Fruit fly (Drosophila melanogaster) whole organism, adult: ENCODE data around the gene CecA2.

Experiments
- CG11617 ChIP-seq: fragments of 200-800 bp; sonication (Bioruptor generic); optimal IDR thresholded peaks from 2 replicates; lab custom pipeline; 2017; ENCODE audit warnings: mild to moderate bottlenecking, missing biosample characterization, missing genetic modification reagents, missing genetic modification characterization
- CG12768 ChIP-seq: fragments of 200-800 bp; sonication (Bioruptor generic); optimal IDR thresholded peaks from 2 replicates; lab custom pipeline; 2017; ENCODE audit warnings: missing biosample characterization, missing genetic modification characterization, mild to moderate bottlenecking, moderate library complexity, missing genetic modification reagents
- CG14711 ChIP-seq: fragments of 200-800 bp; sonication (Bioruptor generic); optimal IDR thresholded peaks from 2 replicates; lab custom pipeline; 2018; ENCODE audit warnings: missing biosample characterization, mild to moderate bottlenecking, missing genetic modification characterization, moderate library complexity
- CG1620 ChIP-seq: fragments of 200-800 bp; sonication (Bioruptor generic); optimal IDR thresholded peaks from 2 replicates; lab custom pipeline; 2016; ENCODE audit warnings: missing biosample characterization, missing genetic modification characterization
- CG33017 ChIP-seq: fragments of 200-800 bp; sonication (Bioruptor generic); optimal IDR thresholded peaks from 2 replicates; lab custom pipeline; 2018; ENCODE audit warnings: missing biosample characterization, mild to moderate bottlenecking, missing genetic modification characterization, moderate library complexity
- CG5204 ChIP-seq: fragments of 200-800 bp; sonication (Bioruptor generic); optimal IDR thresholded peaks from 2 replicates; lab custom pipeline; 2016; ENCODE audit warnings: missing biosample characterization, missing genetic modification characterization
- CG7045 ChIP-seq: fragments of 200-800 bp; sonication (Bioruptor generic); optimal IDR thresholded peaks from 2 replicates; lab custom pipeline; 2017; ENCODE audit warnings: missing biosample characterization, mild to moderate bottlenecking, missing genetic modification characterization
- CG7101 ChIP-seq: fragments of 200-800 bp; sonication (Bioruptor generic); optimal IDR thresholded peaks from 2 replicates; lab custom pipeline; 2018; ENCODE audit warnings: missing biosample characterization, mild to moderate bottlenecking, missing genetic modification characterization, moderate library complexity
- Clk ChIP-seq: fragments of 200-800 bp; sonication (Bioruptor generic); optimal IDR thresholded peaks from 2 replicates; lab custom pipeline; 2017; ENCODE audit warnings: missing biosample characterization, missing genetic modification characterization
- Crg-1 ChIP-seq: fragments of 200-800 bp; sonication (Bioruptor generic); optimal IDR thresholded peaks from 2 replicates; lab custom pipeline; 2016; ENCODE audit warnings: missing biosample characterization, missing genetic modification characterization
- Hr96 ChIP-seq: fragments of 200-800 bp; sonication (Bioruptor generic); optimal IDR thresholded peaks from 2 replicates; lab custom pipeline; 2016; ENCODE audit warnings: missing biosample characterization, missing genetic modification characterization
- Mnt ChIP-seq: fragments of 200-800 bp; sonication (Bioruptor generic); optimal IDR thresholded peaks from 2 replicates; lab custom pipeline; 2016; ENCODE audit warnings: missing biosample characterization, mild to moderate bottlenecking, missing genetic modification characterization
- bab1 ChIP-seq: fragments of 200-800 bp; sonication (Bioruptor generic); optimal IDR thresholded peaks from 3 replicates; lab custom pipeline; 2019; ENCODE audit warnings: missing biosample characterization, mild to moderate bottlenecking, missing genetic modification characterization, moderate library complexity
- cic ChIP-seq: fragments of 200-800 bp; sonication (Bioruptor generic); optimal IDR thresholded peaks from 2 replicates; lab custom pipeline; 2017; ENCODE audit warnings: missing biosample characterization, mild to moderate bottlenecking, missing genetic modification characterization, moderate library complexity
- cnc ChIP-seq, 2 experiments: fragments of >200 bp; optimal IDR thresholded peaks; 2 replicates each; lab custom pipeline; 2017
- kay ChIP-seq: fragments of 200-800 bp; sonication (Bioruptor generic); peaks from one replicate; lab custom pipeline; 2016; ENCODE audit warnings: missing biosample characterization, missing genetic modification characterization, borderline replicate concordance
- ovo ChIP-seq: fragments of 200-800 bp; sonication (Bioruptor generic); optimal IDR thresholded peaks from 2 replicates; lab custom pipeline; 2016; ENCODE audit warnings: missing biosample characterization, missing genetic modification characterization
- pad ChIP-seq: fragments of 200-800 bp; sonication (Bioruptor generic); optimal IDR thresholded peaks from 3 replicates; lab custom pipeline; 2017; ENCODE audit warnings: missing biosample characterization, missing genetic modification characterization, mild to moderate bottlenecking, moderate library complexity, missing genetic modification reagents
- tj ChIP-seq: fragments of 200-800 bp; sonication (Bioruptor generic); optimal IDR thresholded peaks from 3 replicates; lab custom pipeline; 2017; ENCODE audit warnings: missing biosample characterization, mild to moderate bottlenecking, missing genetic modification characterization, moderate library complexity
- toe ChIP-seq: fragments of 200-800 bp; sonication (Bioruptor generic); optimal IDR thresholded peaks from 2 replicates; lab custom pipeline; 2016; ENCODE audit warnings: missing biosample characterization, missing genetic modification characterization

Gene CecA2

dm6 chr3R:30215020-30215419 is 3.1 kb downstream of the CecA2 start:
- no peak for TF ChIP-seq Clk (GFP tag; lab: Kevin White, UChicago)
- TF ChIP-seq bab1: no peak
- no peak for TF ChIP-seq Mnt (GFP tag; lab: Kevin White, UChicago)
- TF ChIP-seq CG5204 (GFP tag; lab: Kevin White, UChicago): no peak
- TF ChIP-seq cnc (optimal IDR thresholded peaks at IDR 0.05; lab: Kevin White, UChicago): no peak
- no peak for TF ChIP-seq Crg-1 (GFP tag; lab: Kevin White, UChicago)
- TF ChIP-seq CG7101 (tag; lab: Kevin White, UChicago): no peak
- TF ChIP-seq kay (GFP tag; lab: Kevin White, UChicago): no peak
- TF ChIP-seq Hr96 (GFP tag; lab: Kevin White, UChicago): no peak
- no peak for TF ChIP-seq ovo
- TF ChIP-seq CG12768: no peak
- no peak for TF ChIP-seq tj (GFP tag; lab: Kevin White, UChicago)
- no peak for TF ChIP-seq CG14711 (tag; lab: Kevin White, UChicago)
- no peak for TF ChIP-seq CG33017 (tag; lab: Kevin White, UChicago)
- no peak for TF ChIP-seq CG1620 (GFP tag; lab: Kevin White, UChicago)
- no peak for TF ChIP-seq pad (GFP tag; lab: Kevin White, UChicago)
- no peak for TF ChIP-seq CG11617
- no peak for TF ChIP-seq cic (GFP tag; lab: Kevin White, UChicago)
- TF ChIP-seq toe: no peak
- TF ChIP-seq CG7045 (GFP tag; lab: Kevin White, UChicago): no peak

- TF ChIP-seq bab1 (no peak), ovo (no peak), pad (GFP tag; lab: Kevin White, UChicago) (no peak), Hr96 (GFP tag; lab: Kevin White, UChicago) (no peak), cnc (optimal IDR thresholded peaks at IDR 0.05; lab: Kevin White, UChicago) (no peak), CG7045 (GFP tag; lab: Kevin White, UChicago) (no peak), kay (GFP tag; lab: Kevin White, UChicago) (no peak), Crg-1 (GFP tag; lab: Kevin White, UChicago) (no peak), tj (GFP tag; lab: Kevin White, UChicago) (no peak), CG5204 (GFP tag; lab: Kevin White, UChicago) (no peak), CG1620 (GFP tag; lab: Kevin White, UChicago) (no peak), CG7101 (tag; lab: Kevin White, UChicago) (no peak), Mnt (GFP tag; lab: Kevin White, UChicago) (no peak), CG14711 (tag; lab: Kevin White, UChicago) (no peak), CG11617 (no peak), Clk (GFP tag; lab: Kevin White, UChicago) (no peak), CG12768 (no peak), toe (no peak), CG33017 (tag; lab: Kevin White, UChicago) (no peak)
Measured at dm6 chr3R:30216210-30216609, 4.3 kb downstream of the CecA2 start, which contains the start of gene CecC. TSS of gene CecC (plus strand) at chr3R:30216484.

- no peak for TF ChIP-seq CG11617
- no peak for TF ChIP-seq ovo
- no peak for TF ChIP-seq pad (GFP tag; lab: Kevin White, UChicago)
- TF ChIP-seq Crg-1 (GFP tag; lab: Kevin White, UChicago): no peak
- no peak for TF ChIP-seq CG1620 (GFP tag; lab: Kevin White, UChicago)
- TF ChIP-seq CG14711 (tag; lab: Kevin White, UChicago): no peak
- no peak for TF ChIP-seq cnc (optimal IDR thresholded peaks at IDR 0.05; lab: Kevin White, UChicago)
- TF ChIP-seq Clk (GFP tag; lab: Kevin White, UChicago): no peak
- no peak for TF ChIP-seq bab1
- no peak for TF ChIP-seq tj (GFP tag; lab: Kevin White, UChicago)
- TF ChIP-seq CG12768: no peak
- no peak for TF ChIP-seq toe
- TF ChIP-seq CG33017 (tag; lab: Kevin White, UChicago): no peak
- TF ChIP-seq CG7101 (tag; lab: Kevin White, UChicago): no peak
- no peak for TF ChIP-seq cic (GFP tag; lab: Kevin White, UChicago)
Measured at dm6 chr3R:30222236-30222635, 10.3 kb downstream of the CecA2 start.

- TF ChIP-seq CG5204 (GFP tag; lab: Kevin White, UChicago) (no peak), Hr96 (GFP tag; lab: Kevin White, UChicago) (no peak), Clk (GFP tag; lab: Kevin White, UChicago) (no peak), Mnt (GFP tag; lab: Kevin White, UChicago) (no peak), cic (GFP tag; lab: Kevin White, UChicago) (no peak), cnc (optimal IDR thresholded peaks at IDR 0.05; lab: Kevin White, UChicago) (no peak), tj (GFP tag; lab: Kevin White, UChicago) (no peak), CG14711 (tag; lab: Kevin White, UChicago) (no peak), Crg-1 (GFP tag; lab: Kevin White, UChicago) (no peak), CG1620 (GFP tag; lab: Kevin White, UChicago) (no peak), CG7045 (GFP tag; lab: Kevin White, UChicago) (no peak), CG12768 (no peak), toe (no peak), bab1 (no peak), CG33017 (tag; lab: Kevin White, UChicago) (no peak), kay (GFP tag; lab: Kevin White, UChicago) (no peak), CG11617 (no peak), pad (GFP tag; lab: Kevin White, UChicago) (no peak)
Measured at dm6 chr3R:30224577-30224976, 12.6 kb downstream of the CecA2 start.

- no peak for TF ChIP-seq CG11617
Measured at dm6 chr3R:30235253-30235652, 23.3 kb downstream of the CecA2 start.

dm6 chr3R:30236994-30237393 is 25.0 kb downstream of the CecA2 start:
- TF ChIP-seq Clk (GFP tag; lab: Kevin White, UChicago) (no peak), cic (GFP tag; lab: Kevin White, UChicago) (no peak), tj (GFP tag; lab: Kevin White, UChicago) (no peak), toe (no peak), kay (GFP tag; lab: Kevin White, UChicago) (no peak), cnc (optimal IDR thresholded peaks at IDR 0.05; lab: Kevin White, UChicago) (no peak), pad (GFP tag; lab: Kevin White, UChicago) (no peak), CG33017 (tag; lab: Kevin White, UChicago) (no peak), CG7045 (GFP tag; lab: Kevin White, UChicago) (no peak), CG1620 (GFP tag; lab: Kevin White, UChicago) (no peak), ovo (no peak), CG14711 (tag; lab: Kevin White, UChicago) (no peak), Hr96 (GFP tag; lab: Kevin White, UChicago) (no peak), bab1 (no peak), Mnt (GFP tag; lab: Kevin White, UChicago) (no peak), Crg-1 (GFP tag; lab: Kevin White, UChicago) (no peak)
